Fruit fly (Drosophila melanogaster) whole organism, larva: ENCODE measurements around the gene CG11425.

ENCODE experiments used
- noc ChIP-seq: fragments of 200-800 bp; sonication (Bioruptor generic); optimal IDR thresholded peaks from 3 replicates; lab custom pipeline; 2019; ENCODE audit warnings: missing biosample characterization, mild to moderate bottlenecking, missing genetic modification characterization, moderate library complexity

Gene CG11425

DNA sequence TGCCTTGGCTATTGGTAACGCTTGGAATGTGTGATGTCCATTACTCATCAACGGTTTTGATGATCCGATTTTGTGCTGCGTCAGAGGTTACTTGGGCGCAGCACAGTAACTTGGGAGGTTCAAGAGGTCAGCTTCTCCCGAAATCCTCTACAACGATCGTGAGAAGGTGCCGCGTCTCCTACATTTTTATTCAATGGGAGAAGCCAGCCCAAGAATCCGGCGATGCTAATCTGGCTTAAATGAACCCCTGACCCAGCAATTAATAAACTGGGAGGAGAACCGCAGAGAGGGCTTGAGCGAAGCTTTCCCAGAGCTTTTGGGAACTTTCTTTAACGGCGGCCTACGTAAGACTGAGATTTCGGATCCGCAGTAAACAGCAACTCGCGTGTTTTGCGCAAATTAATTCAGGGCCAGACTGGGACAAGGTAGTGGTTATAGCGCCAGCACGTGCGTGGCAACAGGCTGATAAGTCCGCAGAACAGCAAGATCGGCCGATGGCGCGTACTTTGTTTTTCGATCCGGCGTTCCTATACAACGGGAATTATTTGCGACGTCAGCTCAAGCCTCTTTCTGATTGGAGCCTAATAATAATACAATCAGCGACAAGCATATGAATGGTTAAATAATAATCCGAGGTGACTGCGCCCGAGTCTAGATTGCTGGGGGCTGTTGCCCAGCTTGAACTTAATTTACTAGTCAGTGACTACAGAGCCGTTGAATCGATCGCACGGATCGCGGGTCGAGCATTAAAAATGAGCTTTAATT lies at the start of gene CG11425:
CG11425 (plus strand) TSS at position 715 of the 765 bp plus-strand sequence.
- no peak for TF ChIP-seq noc (tag; lab: Kevin White, UChicago)

DNA sequence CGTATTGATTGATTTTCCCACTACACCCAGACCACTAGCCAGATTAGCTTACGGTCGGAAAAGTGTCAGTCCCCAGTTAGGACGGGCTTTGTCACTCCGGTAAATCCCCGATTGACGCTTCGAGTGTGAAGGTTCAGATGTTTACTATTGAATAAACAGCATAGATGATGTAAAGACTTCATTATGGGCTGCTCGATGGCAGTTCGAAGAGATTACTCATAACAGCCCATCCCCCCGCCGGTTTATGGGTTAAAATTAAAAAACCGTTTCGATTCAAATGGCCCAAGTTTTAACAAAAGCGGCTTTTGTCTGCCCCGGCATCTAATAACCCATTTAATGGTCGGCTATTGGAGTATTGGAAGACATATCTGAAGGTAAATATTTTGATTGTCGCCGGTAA lies 37.5 kb upstream of the CG11425 start:
- no peak for TF ChIP-seq noc (tag; lab: Kevin White, UChicago)

DNA sequence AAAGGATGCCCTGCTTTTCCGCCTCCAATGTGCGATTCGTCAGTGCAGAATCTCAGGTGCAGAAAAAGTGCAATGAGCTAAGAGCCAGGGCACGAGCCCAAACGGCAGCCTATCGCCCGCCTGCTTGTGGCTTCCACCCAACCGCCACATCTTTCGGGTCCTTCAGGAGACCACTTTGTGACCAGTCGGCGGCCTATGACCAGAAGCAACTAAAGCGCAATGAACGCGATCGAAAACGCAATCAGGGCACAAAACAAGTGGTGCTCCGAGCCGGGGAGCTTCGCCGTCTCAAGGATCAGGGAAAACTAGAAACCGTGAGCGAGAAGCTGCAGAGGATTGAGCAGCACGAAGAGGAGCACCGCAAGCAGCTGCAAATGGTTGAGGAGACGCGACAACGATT lies 20.2 kb upstream of the CG11425 start, which contains the start of gene CG11449:
CG11449 (plus strand) TSS at position 6 of the 400 bp plus-strand sequence.
- TF ChIP-seq noc (tag; lab: Kevin White, UChicago): no peak

DNA sequence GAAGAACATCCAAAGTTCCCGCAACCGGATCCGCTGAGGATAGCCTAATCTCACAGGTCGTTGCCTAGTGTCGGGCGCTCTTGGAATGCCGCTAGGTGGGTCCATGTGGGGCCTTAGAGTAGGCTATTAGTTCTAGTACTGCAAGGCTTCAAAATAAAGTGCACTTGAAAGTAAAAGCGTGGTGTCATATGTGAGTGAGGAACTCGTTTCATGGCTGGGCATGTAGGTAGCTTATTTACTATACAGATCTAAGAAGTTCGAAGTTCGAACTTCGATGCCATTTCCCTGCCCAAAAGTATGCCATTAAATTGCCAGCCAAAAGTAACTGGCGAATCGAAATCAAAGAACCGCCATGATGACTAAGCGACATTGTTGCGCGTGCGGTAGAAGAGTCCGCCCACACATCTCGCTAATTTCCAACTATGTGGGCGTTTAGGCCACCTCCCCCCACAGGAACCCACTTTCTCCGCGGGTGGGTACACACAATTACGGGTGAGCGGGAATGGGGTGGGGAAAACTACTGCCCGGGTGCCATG lies 18.6 kb upstream of the CG11425 start:
- TF ChIP-seq noc (tag; lab: Kevin White, UChicago): no peak

DNA sequence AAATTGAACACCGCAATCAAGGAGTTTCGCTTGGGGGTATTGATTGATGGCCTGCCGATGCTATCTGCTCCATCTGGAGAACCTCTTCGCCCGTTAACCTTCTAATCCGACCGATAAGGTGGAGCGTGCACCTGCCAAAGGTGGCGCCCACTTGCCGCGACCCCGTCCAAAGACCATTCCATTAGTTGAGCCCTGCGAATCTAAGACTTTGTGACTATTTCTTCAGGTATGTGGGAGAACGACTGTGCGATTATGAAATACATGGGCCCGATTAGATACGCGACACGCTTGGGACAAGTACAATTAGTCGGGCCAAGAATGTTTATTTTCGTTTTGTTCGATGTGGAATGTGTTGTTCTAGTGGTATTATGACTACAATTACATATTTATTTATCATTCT lies 16.3 kb upstream of the CG11425 start:
- no peak for TF ChIP-seq noc (tag; lab: Kevin White, UChicago)

DNA sequence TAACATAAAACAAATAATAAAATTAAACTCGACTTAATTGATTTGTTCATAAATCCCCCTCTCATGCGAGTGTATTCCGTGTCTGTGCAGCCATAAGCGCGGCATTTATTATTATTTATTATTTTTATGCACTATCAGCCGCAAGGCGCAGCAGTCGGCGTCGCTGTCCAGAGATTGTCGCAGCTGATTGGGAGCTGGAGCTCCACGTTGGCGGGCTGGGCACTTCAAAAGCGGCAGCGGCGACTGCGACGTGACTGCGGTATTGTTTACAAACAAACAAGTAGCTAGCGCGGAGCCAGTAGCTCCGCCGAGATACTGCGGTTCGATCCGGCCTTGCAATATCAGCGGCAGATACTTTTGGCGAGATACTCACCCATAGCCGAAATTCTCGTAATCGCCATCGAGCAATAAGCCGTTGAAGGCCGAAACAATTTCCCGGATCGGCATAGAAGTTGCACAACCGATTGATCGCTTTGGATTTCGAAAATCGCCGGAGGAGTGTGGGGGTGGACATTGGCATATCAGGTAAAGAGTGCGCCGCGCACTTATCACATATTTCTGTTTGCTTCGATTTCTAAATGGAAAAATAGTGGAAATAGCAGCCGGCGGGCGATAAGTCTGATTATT lies 15.6 kb upstream of the CG11425 start:
- TF ChIP-seq noc (tag; lab: Kevin White, UChicago): no peak

DNA sequence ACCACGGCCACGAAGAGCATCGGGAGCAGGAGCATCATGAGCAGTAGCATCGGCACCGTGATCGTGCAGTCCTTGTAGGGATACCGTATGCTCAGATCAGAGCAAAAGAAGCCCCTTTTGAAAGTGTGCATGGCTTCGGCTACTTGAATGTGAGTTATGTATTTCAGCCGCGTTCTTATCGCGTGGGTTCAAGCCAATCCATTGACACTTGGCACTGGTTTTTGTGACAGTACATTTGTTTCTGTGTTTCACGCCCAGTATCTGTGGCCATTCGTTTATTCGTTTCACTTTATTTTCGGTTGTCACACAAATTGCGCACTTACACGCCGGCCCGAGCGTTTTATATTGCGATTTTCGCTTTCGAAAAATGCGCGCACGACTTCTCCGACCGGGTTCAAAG lies 14.2 kb upstream of the CG11425 start:
- TF ChIP-seq noc (tag; lab: Kevin White, UChicago): no peak

DNA sequence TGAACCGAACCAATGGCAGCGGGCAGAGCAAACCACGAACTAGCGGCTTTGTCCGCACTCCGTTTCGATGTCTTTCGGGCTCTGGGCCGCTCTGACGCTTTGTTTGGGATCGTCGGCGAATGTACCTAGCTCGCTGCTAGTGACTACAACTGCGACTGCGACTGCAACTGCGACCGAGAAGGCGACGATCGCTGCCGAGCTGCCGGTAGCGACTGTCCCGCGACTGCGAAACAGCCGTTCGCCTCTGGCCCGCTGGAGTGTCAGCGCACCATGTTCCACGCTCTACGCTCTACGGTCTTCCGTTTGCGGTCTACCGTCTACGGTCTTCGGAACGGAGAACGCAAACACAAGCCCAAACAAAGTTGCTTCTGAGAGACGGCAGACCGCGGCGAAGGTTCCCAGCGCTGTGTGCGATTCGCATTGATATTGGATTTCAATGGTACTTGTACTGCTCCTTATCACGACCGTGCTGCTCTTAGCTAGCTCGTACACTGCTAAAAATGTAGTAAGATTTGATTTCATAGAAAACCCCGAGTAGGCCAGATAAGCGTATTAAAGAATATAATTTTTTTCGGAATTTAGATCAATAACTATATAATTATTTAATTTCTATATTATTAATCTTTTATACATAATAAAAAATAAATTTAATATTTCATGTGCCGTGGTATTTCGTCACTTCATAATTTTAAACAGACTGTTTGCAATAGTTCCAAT lies 13.5 kb upstream of the CG11425 start, which contains the start of gene laza:
laza (minus strand) TSS at position 214 of the 717 bp plus-strand sequence.
- no peak for TF ChIP-seq noc (tag; lab: Kevin White, UChicago)

DNA sequence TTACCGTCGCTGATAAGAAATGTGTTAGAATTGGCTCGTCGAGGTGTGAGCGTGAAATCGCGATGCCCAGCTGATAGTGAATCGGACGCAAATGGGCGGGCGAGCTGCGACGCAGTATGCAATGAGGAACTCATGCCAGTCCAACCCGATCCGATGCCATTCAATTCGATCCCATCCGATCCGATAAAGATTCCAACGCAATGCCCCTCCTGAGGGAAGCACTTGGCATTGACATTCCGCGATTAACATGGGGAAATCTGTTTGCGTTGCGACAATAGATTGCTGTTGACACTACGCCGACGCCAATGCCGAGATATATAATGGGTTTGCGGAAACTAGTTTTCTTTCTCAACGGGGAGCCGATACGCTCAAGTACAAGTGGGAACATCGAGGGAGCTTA lies 11.2 kb upstream of the CG11425 start:
- TF ChIP-seq noc (tag; lab: Kevin White, UChicago): no peak

DNA sequence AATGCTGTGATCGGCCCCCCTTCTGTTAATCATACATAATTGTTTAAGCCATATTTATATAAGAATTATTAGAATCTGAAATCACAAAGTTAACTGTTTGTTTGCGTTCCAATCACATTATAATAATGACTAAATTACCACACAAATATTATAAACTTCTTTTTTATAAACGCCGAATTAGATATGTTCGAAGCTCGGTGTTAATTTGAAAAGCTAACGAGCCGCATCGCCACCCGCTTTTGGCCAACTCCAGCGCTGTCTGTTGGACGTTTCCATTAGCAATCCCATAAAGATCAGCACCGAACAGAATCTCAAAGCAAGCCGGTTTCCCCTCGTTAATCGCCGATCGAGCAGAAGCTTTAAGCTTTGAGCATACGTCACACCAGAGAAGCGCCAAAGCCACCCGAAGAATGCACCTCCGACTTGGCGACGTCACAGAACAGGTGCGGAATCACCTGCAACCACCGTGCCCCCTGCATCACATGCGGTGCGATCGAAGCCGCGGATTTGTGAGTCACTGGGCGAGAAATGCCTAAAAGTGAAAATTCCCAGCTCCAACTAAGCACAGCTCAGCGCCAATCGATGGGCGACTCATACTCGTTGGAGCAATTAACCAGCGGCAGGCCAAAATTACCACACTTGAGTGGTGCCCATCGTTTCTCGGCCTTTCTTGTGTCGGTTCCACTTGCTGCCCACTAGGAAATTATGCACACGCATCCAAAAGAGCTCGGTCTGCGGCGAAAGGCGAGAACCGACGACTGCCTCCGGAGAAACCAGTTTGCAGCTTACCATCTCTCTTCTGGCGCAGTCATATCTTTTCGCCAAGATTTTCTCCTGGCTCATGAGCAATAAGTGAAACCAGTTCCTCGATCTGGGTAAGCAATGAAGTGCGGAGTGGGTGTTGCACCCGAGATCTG lies 8.9 kb upstream of the CG11425 start, which contains the start of gene CG11438:
CG11438 (plus strand) TSS at position 134 of the 917 bp plus-strand sequence.
- TF ChIP-seq noc (tag; lab: Kevin White, UChicago): no peak

DNA sequence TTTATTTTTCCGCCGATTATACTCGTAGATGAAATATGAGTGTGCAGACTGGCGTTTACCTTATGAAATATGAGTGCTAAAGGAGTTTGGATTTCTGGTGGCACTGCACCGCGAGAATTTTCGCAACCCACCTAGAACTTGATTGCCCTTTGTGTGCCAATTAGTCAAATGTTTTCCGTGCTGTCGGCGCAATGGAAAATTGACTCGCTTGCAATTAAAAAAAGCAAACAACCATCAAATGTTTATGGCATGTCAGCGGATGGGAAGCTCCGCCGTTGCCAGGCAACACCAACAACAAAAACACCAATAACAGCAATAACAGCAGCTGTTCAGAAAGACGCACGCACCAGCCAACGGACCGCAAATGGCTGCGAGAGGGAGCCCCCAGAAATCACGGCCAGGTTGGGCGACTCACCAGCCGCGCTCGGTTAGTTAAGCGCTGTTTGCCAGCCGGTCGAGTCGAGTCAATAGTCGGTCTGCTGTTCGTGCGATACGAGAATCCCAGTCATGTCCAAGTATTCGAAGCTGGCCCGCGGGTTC lies 8.1 kb upstream of the CG11425 start:
- TF ChIP-seq noc (tag; lab: Kevin White, UChicago): no peak

DNA sequence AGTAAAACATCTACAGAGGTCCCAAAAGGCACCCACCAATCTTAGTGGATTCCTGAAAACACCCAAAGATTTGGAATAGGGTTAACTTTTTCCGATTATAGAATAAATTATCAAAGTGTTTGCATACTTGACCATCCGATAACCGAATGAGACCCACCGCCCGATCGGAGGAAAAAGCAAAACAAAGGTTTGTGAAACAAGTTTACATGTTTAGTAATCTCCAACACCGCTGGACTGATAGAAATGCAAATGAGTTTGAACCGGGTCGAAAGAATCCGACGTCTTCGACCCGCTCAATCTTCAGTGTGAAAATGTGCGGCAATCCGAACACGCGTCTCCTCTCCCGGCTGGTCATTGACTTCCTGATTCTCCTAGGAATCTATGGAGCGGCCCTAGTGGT lies 6.0 kb upstream of the CG11425 start, which contains the start of gene CG11437:
CG11437 (plus strand) TSS at position 301 of the 400 bp plus-strand sequence.
- TF ChIP-seq noc (tag; lab: Kevin White, UChicago): no peak

DNA sequence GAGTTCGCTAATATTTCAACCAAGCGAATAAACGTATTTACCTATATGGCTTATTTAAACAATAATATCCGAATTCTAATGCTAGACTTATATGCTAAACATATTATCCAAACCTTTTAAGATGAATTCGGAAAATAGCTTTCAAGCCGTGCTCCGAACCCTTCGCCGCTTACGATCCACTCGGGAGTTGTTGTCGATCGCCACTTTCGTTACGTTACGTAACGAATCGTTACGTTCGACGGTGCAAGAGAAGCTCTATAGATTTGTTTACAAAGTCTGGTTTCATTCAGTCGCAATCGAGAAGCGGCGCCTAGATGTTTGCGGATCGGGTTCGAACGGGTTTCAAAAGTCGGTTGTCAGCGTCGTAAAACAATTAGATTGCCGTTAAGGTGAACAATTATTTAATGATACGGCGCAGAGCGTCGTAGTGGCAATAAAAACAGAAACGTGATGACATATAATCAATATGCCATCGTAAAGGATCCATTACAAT lies 4.2 kb upstream of the CG11425 start, which contains the start of gene CG11426:
CG11426 (plus strand) TSS at position 258 of the 493 bp plus-strand sequence.
- no peak for TF ChIP-seq noc (tag; lab: Kevin White, UChicago)
